Worm (Caenorhabditis elegans) whole organism, L4 larva: ENCODE data around the gene acox-3.

ENCODE experiments used
- F49E8.2 ChIP-seq: sonication (generic microtip); optimal IDR thresholded peaks from 2 replicates; lab custom pipeline; 2016; ENCODE audit warnings: missing compliant biosample characterization, mild to moderate bottlenecking, missing genetic modification characterization, borderline replicate concordance
- R02D3.7 ChIP-seq: fragments of 150-350 bp; sonication (generic microtip); optimal IDR thresholded peaks from 3 replicates; lab custom pipeline; 2014; ENCODE audit warnings: missing biosample characterization, missing genetic modification characterization
- T20F7.1 ChIP-seq: fragments of 200-800 bp; sonication (Bioruptor generic); optimal IDR thresholded peaks from 2 replicates; lab custom pipeline; 2018; ENCODE audit warnings: mild to moderate bottlenecking, missing genetic modification characterization, missing compliant biosample characterization
- ZK546.5 ChIP-seq, 2 experiments: sonication (generic microtip); optimal IDR thresholded peaks; 2 replicates each; lab custom pipeline; 2017; ENCODE audit warnings: missing biosample characterization in 2 of 2, missing genetic modification characterization in 2 of 2
- attf-4 ChIP-seq: sonication (generic microtip); optimal IDR thresholded peaks from 3 replicates; lab custom pipeline; 2017; ENCODE audit warnings: missing biosample characterization, missing genetic modification characterization
- ctbp-1 ChIP-seq: fragments of 200-800 bp; sonication (Bioruptor generic); IDR thresholded peaks from 2 replicates; pipeline ENCODE4 v1.3.6; 2022; ENCODE audit warnings: missing genetic modification reagents, missing genetic modification characterization, missing compliant biosample characterization
- daf-12 ChIP-seq: fragments of 150-350 bp; optimal IDR thresholded peaks from 2 replicates; lab custom pipeline; 2014; ENCODE audit warnings: missing biosample characterization, missing genetic modification reagents, missing genetic modification characterization
- daf-19 ChIP-seq: fragments of 200-800 bp; sonication (Bioruptor generic); conservative IDR thresholded peaks from 2 replicates; pipeline ENCODE4 v1.3.6; 2022; ENCODE audit warnings: missing genetic modification characterization, missing compliant biosample characterization
- dmd-9 ChIP-seq: fragments of 200-800 bp; sonication (Bioruptor generic); IDR thresholded peaks from 2 replicates; pipeline ENCODE4 v1.3.6; 2022; ENCODE audit warnings: missing genetic modification reagents, missing genetic modification characterization, missing compliant biosample characterization
- dpl-1 ChIP-seq: fragments of 150-350 bp; optimal IDR thresholded peaks from 2 replicates; lab custom pipeline; 2014; ENCODE audit warnings: missing biosample characterization, missing genetic modification reagents, missing genetic modification characterization
- dve-1 ChIP-seq: sonication (generic microtip); optimal IDR thresholded peaks from 2 replicates; lab custom pipeline; 2017; ENCODE audit warnings: antibody characterized with exemption, mild to moderate bottlenecking, missing genetic modification characterization, missing compliant biosample characterization; ENCODE audit not compliant: insufficient read depth
- egl-43 ChIP-seq: fragments of 200-800 bp; sonication (Bioruptor generic); IDR thresholded peaks from 2 replicates; pipeline ENCODE4 v1.3.6; 2022; ENCODE audit warnings: missing genetic modification reagents, missing genetic modification characterization, missing compliant biosample characterization
- hif-1 ChIP-seq, 2 experiments: sonication (generic microtip); optimal IDR thresholded peaks; 2 replicates each; lab custom pipeline; 2016 to 2017; ENCODE audit warnings: missing compliant biosample characterization in 2 of 2, missing genetic modification characterization in 2 of 2, missing genetic modification reagents in 2 of 2, missing genotype in 2 of 2, mild to moderate bottlenecking in 1 of 2
- lir-3 ChIP-seq: sonication (generic microtip); optimal IDR thresholded peaks from 2 replicates; lab custom pipeline; 2016; ENCODE audit warnings: mild to moderate bottlenecking, missing genetic modification characterization, missing compliant biosample characterization
- madf-5 ChIP-seq, 2 experiments: fragments of 200-800 bp; sonication (Bioruptor generic); IDR thresholded peaks; 2 replicates each; pipeline ENCODE4 v1.3.6; 2022; ENCODE audit warnings: missing compliant biosample characterization in 2 of 2, missing genetic modification characterization in 2 of 2
- madf-9 ChIP-seq: fragments of 200-800 bp; sonication (Bioruptor generic); conservative IDR thresholded peaks from 2 replicates; pipeline ENCODE4 v1.3.6; 2022; ENCODE audit warnings: missing genetic modification reagents, missing genetic modification characterization, missing compliant biosample characterization
- mes-2 ChIP-seq: sonication (generic microtip); optimal IDR thresholded peaks from 2 replicates; lab custom pipeline; 2016; ENCODE audit warnings: missing genotype, mild to moderate bottlenecking, missing genetic modification characterization, missing compliant biosample characterization; ENCODE audit not compliant: poor library complexity, severe bottlenecking
- pha-4 ChIP-seq, 2 experiments: fragments of 150-350 bp in 1 of 2; fragments of 200-800 bp in 1 of 2; sonication (Bioruptor generic) in 1 of 2; IDR thresholded peaks in 1 of 2; optimal IDR thresholded peaks in 1 of 2; 2 replicates each; pipeline versions ENCODE4 v1.3.6 to Lab custom; 2014 to 2022; ENCODE audit warnings: missing genetic modification characterization in 2 of 2, missing genetic modification reagents in 2 of 2, missing biosample characterization in 1 of 2, missing compliant biosample characterization in 1 of 2
- set-16 ChIP-seq: fragments of 200-800 bp; sonication (Bioruptor generic); IDR thresholded peaks from 2 replicates; pipeline ENCODE4 v1.3.6; 2022; ENCODE audit warnings: missing genetic modification reagents, missing genetic modification characterization, missing compliant biosample characterization
- tag-97 ChIP-seq: fragments of 200-800 bp; sonication (Bioruptor generic); IDR thresholded peaks from 2 replicates; pipeline ENCODE4 v1.3.6; 2022; ENCODE audit warnings: missing genetic modification characterization, missing compliant biosample characterization
- unc-62 ChIP-seq, 3 experiments: fragments of 150-350 bp in 1 of 3; sonication (generic microtip); optimal IDR thresholded peaks in 2 of 3; peaks in 1 of 3; 1 replicate in 1 of 3; 2 replicates in 2 of 3; lab custom pipeline; 2014 to 2017; ENCODE audit warnings: missing biosample characterization in 3 of 3, missing genetic modification characterization in 3 of 3, missing genetic modification reagents in 3 of 3, missing genotype in 1 of 3
- vab-7 ChIP-seq: fragments of 200-800 bp; sonication (Bioruptor generic); IDR thresholded peaks from 2 replicates; pipeline ENCODE4 v1.3.6; 2022; ENCODE audit warnings: missing genetic modification reagents, missing genetic modification characterization, missing compliant biosample characterization
- zfp-3 ChIP-seq: fragments of 200-800 bp; sonication (Bioruptor generic); conservative IDR thresholded peaks from 2 replicates; pipeline ENCODE4 v1.3.6; 2022; ENCODE audit warnings: missing genetic modification reagents, missing genetic modification characterization, missing compliant biosample characterization
- ztf-11 ChIP-seq: fragments of 150-350 bp; optimal IDR thresholded peaks from 2 replicates; lab custom pipeline; 2014; ENCODE audit warnings: missing biosample characterization, missing genetic modification characterization

The acox-3 gene

ce11 chrIV:6206294-6206776 is 42.0 kb downstream of the acox-3 start, which contains the start of gene C49A9.10 (continued):
- TF ChIP-seq mes-2: peak; percentile 100
- TF ChIP-seq dmd-9 (GFP tag; lab: Robert Waterston, UW): peak; percentile 83
- TF ChIP-seq ctbp-1 (GFP tag; lab: Robert Waterston, UW): 0 out of 2 replicates have a peak, but pooled peaks have one; percentile 28
- no peak for TF ChIP-seq zfp-3 (GFP tag; lab: Robert Waterston, UW)
- TF ChIP-seq dpl-1 (GFP tag; lab: Kevin White, UChicago): peak; percentile 98

ce11 chrIV:6201769-6202168 is 46.5 kb downstream of the acox-3 start, which contains the start of gene tkr-2:
TSS of gene tkr-2 (plus strand) at chrIV:6202069.
- TF ChIP-seq T20F7.1 (GFP tag; lab: Kevin White, UChicago) (no peak), ZK546.5 (tag; optimal IDR thresholded peaks at IDR 0.05; lab: Kevin White, UChicago) (no peak), mes-2 (no peak), attf-4 (tag; lab: Kevin White, UChicago) (no peak), R02D3.7 (tag; lab: Kevin White, UChicago) (no peak), F49E8.2 (tag; lab: Kevin White, UChicago) (no peak), dve-1 (tag; lab: Kevin White, UChicago) (no peak), daf-12 (tag; lab: Kevin White, UChicago) (no peak), madf-5 (GFP tag; IDR thresholded peaks at IDR 0.05; lab: Robert Waterston, UW) (no peak), lir-3 (tag; lab: Kevin White, UChicago) (no peak), hif-1 (tag; optimal IDR thresholded peaks at IDR 0.05; lab: Kevin White, UChicago) (no peak), daf-19 (no peak), pha-4 (GFP tag; IDR thresholded peaks at IDR 0.05; lab: Robert Waterston, UW) (no peak), pha-4 (tag; optimal IDR thresholded peaks at IDR 0.05; lab: Kevin White, UChicago) (no peak), set-16 (no peak), egl-43 (GFP tag; lab: Robert Waterston, UW) (no peak), ztf-11 (no peak), madf-9 (GFP tag; lab: Robert Waterston, UW) (no peak), tag-97 (GFP tag; lab: Robert Waterston, UW) (no peak)

ce11 chrIV:6200249-6200648 is 48.0 kb downstream of the acox-3 start:
- TF ChIP-seq unc-62 (GFP tag; optimal IDR thresholded peaks at IDR 0.05 in 1 of 2; lab: Kevin White, UChicago): peak in 1 of 2 experiments; percentile 48
- no peak for TF ChIP-seq unc-62 (tag; optimal IDR thresholded peaks at IDR 0.05; lab: Kevin White, UChicago)
- TF ChIP-seq vab-7 (GFP tag; lab: Robert Waterston, UW): no peak
